Worm (Caenorhabditis elegans): ENCODE data around the gene aagr-2.

The aagr-2 gene

DNA sequence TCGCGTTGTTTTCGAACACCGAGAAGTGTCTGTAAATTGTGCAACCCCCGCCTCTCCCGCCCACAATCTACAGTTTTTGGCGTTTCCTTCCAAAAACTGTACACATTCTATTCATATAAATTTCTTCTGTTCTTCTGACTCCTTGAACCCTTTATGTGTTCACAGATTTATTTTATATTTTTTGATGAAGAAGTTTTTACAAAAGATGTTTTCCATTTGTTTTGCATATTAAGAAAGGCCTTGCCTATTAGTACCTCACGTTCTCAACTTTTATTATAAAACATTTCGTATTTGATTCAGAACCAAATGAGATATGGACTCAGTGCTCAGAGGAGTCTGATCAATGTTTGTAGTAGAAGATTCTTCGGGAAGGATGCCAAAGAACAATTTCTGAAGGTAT is 28.2 kb upstream of the aagr-2 start, which contains the start of gene ndx-3:
Gene ndx-3 (plus strand): TSS at position 301 of the 400 bp plus-strand sequence.
- TF ChIP-seq ztf-23 (GFP tag; IDR thresholded peaks at IDR 0.05), result no peak
- TF ChIP-seq klf-2 (GFP tag; conservative IDR thresholded peaks at IDR 0.05), result no peak
- no peak for TF ChIP-seq ztf-29 (GFP tag; IDR thresholded peaks at IDR 0.05)
- TF ChIP-seq tab-1 (GFP tag; IDR thresholded peaks at IDR 0.05), result no peak
- TF ChIP-seq T22C8.4 (GFP tag; IDR thresholded peaks at IDR 0.05), result no peak
- no peak for TF ChIP-seq flt-1 (GFP tag; IDR thresholded peaks at IDR 0.05)
- TF ChIP-seq med-1 (GFP tag; optimal IDR thresholded peaks at IDR 0.05; ENCODE audit: insufficient read depth), result no peak
- no peak for TF ChIP-seq cog-1 (tag; optimal IDR thresholded peaks at IDR 0.05)
- TF ChIP-seq ref-1 (GFP tag; conservative IDR thresholded peaks at IDR 0.05), result no peak

DNA sequence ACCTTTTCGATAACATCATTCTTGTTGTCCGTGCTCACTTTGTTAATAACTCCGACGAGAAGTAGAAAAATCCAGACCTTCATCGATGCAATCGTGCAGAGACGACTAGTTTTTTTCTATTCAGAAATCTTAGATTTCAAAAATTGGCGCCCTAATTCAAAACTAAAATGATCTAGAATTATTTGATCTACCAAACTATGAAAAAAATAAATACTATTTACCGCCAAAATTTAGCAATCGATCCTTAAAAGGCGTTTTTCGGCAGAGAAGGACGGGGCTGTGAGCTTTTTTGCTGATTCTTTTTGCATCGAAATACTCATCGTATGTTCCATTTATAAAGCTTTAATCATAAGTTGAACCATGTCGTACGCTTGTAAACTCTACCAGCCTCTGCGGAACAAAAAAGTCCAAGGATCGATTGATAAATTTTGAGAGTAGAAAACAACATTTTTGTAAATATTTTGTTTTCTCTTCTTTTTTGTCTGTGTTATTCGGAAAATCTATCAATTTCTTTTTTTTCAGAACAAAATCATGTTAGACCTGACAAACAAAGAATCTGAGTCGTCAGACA is 24.4 kb upstream of the aagr-2 start, which contains the start of the genes try-1 and zyg-12:
Gene try-1 (minus strand): TSS at position 148 of the 571 bp plus-strand sequence.
Gene zyg-12 (plus strand): TSS at position 521 of the 571 bp plus-strand sequence.
- TF ChIP-seq ref-1 (GFP tag; conservative IDR thresholded peaks at IDR 0.05), result no peak

DNA sequence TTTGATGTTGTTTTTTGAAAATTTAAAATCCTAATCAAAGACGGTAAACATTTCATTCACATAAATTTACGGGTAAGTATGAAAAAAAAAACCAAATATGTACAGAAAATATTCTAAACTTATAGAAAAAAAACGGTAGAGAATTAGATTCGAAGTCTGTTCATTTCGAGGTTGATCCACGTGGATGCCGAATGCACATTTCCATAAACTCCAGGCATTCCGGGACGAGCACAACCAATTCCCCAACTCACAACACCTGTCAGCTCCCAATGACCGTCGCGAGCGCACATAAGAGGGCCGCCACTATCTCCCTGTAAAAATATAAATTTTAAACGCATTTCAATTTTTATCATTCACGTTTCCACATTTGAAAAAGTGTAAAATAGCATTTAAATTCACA is 23.1 kb upstream of the aagr-2 start:
- no peak for TF ChIP-seq T22C8.4 (GFP tag; IDR thresholded peaks at IDR 0.05)
- 0 out of 2 replicates have a peak, but pooled peaks have one; percentile 15 for TF ChIP-seq ztf-23 (GFP tag; IDR thresholded peaks at IDR 0.05)
- TF ChIP-seq flt-1 (GFP tag; IDR thresholded peaks at IDR 0.05), result no peak

DNA sequence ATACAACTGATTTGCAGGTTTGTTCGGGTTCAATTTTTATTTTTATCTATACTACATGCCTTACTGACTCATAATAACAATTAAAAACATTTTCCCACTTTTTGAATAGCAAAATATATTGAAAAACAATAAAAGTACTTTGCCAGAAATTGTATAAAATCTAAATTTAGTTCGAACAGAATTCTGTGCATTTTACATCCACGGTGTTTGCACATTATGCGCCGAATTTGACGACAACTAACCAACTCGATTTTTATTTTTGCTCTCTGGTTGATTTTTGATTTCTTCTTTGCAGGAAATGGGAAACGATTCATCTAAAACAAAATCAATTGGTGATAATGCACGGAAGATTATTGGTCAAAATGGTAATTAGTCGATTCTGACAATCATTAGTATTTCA is 21.7 kb upstream of the aagr-2 start:
- TF ChIP-seq flt-1 (GFP tag; IDR thresholded peaks at IDR 0.05) (no peak), ztf-23 (GFP tag; IDR thresholded peaks at IDR 0.05) (no peak), med-1 (GFP tag; optimal IDR thresholded peaks at IDR 0.05; ENCODE audit: insufficient read depth) (no peak), ref-1 (GFP tag; conservative IDR thresholded peaks at IDR 0.05) (no peak), ztf-29 (GFP tag; IDR thresholded peaks at IDR 0.05) (no peak), T22C8.4 (GFP tag; IDR thresholded peaks at IDR 0.05) (no peak), klf-2 (GFP tag; conservative IDR thresholded peaks at IDR 0.05) (no peak), cog-1 (tag; optimal IDR thresholded peaks at IDR 0.05) (no peak), tab-1 (GFP tag; IDR thresholded peaks at IDR 0.05) (no peak)

DNA sequence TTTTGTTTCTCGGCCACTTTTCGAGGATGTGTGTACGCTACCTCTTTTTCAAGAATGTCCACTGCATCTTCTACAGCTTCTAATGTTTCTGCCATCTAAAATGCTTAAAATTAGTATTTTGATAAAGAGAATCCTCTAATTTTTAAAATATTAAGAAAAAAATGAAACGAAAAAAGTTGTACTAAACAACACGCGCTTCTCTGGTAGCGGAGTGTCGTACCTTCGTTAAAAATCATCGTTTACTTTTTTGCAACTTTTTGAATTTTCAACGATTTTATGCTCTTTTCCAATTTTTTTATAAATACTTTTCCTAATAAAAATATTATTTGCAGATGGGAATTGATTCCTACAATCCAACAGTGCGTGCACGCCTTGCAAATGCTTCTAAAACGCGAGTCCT is 20.6 kb upstream of the aagr-2 start, which contains the start of the genes gldi-11 and ZK546.2:
Gene gldi-11 (minus strand): TSS at position 95 of the 400 bp plus-strand sequence.
Gene ZK546.2 (plus strand): TSS at position 333 of the 400 bp plus-strand sequence.
- TF ChIP-seq ztf-29 (GFP tag; IDR thresholded peaks at IDR 0.05) (no peak), T22C8.4 (GFP tag; IDR thresholded peaks at IDR 0.05) (no peak), ref-1 (GFP tag; conservative IDR thresholded peaks at IDR 0.05) (no peak), tab-1 (GFP tag; IDR thresholded peaks at IDR 0.05) (no peak), flt-1 (GFP tag; IDR thresholded peaks at IDR 0.05) (no peak), klf-2 (GFP tag; conservative IDR thresholded peaks at IDR 0.05) (no peak), ztf-23 (GFP tag; IDR thresholded peaks at IDR 0.05) (no peak), med-1 (GFP tag; optimal IDR thresholded peaks at IDR 0.05; ENCODE audit: insufficient read depth) (no peak), cog-1 (tag; optimal IDR thresholded peaks at IDR 0.05) (no peak)

DNA sequence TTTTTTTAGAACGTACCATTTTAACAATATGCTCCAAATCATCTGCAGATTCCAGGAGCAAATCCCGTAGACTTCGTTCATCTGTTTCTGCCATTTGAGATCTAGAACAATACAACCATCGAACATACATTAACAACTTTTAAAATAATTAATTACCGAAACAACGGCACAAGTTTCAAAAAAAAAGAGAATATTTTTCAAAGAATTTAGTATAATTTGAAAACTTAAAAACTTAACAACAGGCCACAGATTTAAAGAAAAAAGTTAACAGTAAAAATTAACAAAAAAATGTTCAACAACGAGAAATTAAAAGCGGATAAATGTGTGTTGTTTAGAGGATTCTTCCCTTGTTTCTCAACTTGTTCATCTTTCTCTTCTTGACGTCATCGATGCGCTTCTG is 18.8 kb upstream of the aagr-2 start, which contains the start of gene mdt-4:
Gene mdt-4 (minus strand): TSS at position 101 of the 400 bp plus-strand sequence.
- TF ChIP-seq ztf-23 (GFP tag; IDR thresholded peaks at IDR 0.05) (no peak), ref-1 (GFP tag; conservative IDR thresholded peaks at IDR 0.05) (no peak), klf-2 (GFP tag; conservative IDR thresholded peaks at IDR 0.05) (no peak), T22C8.4 (GFP tag; IDR thresholded peaks at IDR 0.05) (no peak), ztf-29 (GFP tag; IDR thresholded peaks at IDR 0.05) (no peak), tab-1 (GFP tag; IDR thresholded peaks at IDR 0.05) (no peak), flt-1 (GFP tag; IDR thresholded peaks at IDR 0.05) (no peak), med-1 (GFP tag; optimal IDR thresholded peaks at IDR 0.05; ENCODE audit: insufficient read depth) (no peak), cog-1 (tag; optimal IDR thresholded peaks at IDR 0.05) (no peak)

DNA sequence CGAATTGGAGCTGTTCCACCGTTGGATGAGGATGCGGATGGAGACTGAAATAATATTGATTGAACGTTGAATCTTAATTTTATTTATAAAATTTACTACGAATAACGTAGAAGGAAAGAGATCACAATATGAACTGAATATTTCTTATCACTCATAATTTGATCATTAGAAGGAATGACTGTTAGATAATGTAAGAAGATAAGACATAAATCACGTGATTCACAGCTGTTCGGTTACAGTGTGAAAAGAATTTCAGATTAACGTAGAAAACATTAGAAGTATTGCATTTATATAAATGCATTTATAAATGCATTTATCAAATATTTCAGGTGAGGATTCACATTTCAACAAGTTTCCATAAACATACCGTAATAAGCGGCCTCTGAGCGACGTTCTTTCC is 17.8 kb upstream of the aagr-2 start:
- no peak for TF ChIP-seq T22C8.4 (GFP tag; IDR thresholded peaks at IDR 0.05)
- TF ChIP-seq ztf-23 (GFP tag; IDR thresholded peaks at IDR 0.05), result no peak
- no peak for TF ChIP-seq cog-1 (tag; optimal IDR thresholded peaks at IDR 0.05)
- no peak for TF ChIP-seq tab-1 (GFP tag; IDR thresholded peaks at IDR 0.05)
- TF ChIP-seq med-1 (GFP tag; optimal IDR thresholded peaks at IDR 0.05; ENCODE audit: insufficient read depth), result no peak
- TF ChIP-seq flt-1 (GFP tag; IDR thresholded peaks at IDR 0.05), result no peak
- TF ChIP-seq ref-1 (GFP tag; conservative IDR thresholded peaks at IDR 0.05), result no peak
- no peak for TF ChIP-seq klf-2 (GFP tag; conservative IDR thresholded peaks at IDR 0.05)
- no peak for TF ChIP-seq ztf-29 (GFP tag; IDR thresholded peaks at IDR 0.05)

DNA sequence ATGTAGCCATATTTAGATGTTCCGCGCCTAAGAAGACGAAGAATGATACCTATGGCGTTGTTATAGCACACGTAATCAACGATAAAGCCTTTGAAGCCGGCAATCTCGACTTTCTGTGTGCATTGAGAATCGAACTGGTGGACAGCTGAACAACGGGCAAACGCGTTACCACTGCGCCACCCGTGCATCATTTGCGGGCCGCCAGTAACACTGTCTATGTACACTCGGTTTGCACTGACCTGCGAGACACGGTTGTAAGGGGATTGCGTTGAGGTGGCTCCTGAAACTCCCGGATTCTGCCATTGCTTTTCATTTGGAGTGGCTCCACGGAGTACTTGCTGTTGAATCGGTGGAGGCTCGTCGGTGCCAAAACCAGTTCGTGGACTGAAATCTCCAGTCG is 17.3 kb upstream of the aagr-2 start:
- TF ChIP-seq tab-1 (GFP tag; IDR thresholded peaks at IDR 0.05) (peak; percentile 88), med-1 (GFP tag; optimal IDR thresholded peaks at IDR 0.05; ENCODE audit: insufficient read depth) (peak; percentile 27), ztf-23 (GFP tag; IDR thresholded peaks at IDR 0.05) (peak; percentile 80), cog-1 (tag; optimal IDR thresholded peaks at IDR 0.05) (peak; percentile 71), klf-2 (GFP tag; conservative IDR thresholded peaks at IDR 0.05) (peak; percentile 51; the same call in 1 of the 2 replicates), ref-1 (GFP tag; conservative IDR thresholded peaks at IDR 0.05) (peak; percentile 66), flt-1 (GFP tag; IDR thresholded peaks at IDR 0.05) (peak; percentile 93), ztf-29 (GFP tag; IDR thresholded peaks at IDR 0.05) (peak; percentile 90), T22C8.4 (GFP tag; IDR thresholded peaks at IDR 0.05) (peak; percentile 42)

DNA sequence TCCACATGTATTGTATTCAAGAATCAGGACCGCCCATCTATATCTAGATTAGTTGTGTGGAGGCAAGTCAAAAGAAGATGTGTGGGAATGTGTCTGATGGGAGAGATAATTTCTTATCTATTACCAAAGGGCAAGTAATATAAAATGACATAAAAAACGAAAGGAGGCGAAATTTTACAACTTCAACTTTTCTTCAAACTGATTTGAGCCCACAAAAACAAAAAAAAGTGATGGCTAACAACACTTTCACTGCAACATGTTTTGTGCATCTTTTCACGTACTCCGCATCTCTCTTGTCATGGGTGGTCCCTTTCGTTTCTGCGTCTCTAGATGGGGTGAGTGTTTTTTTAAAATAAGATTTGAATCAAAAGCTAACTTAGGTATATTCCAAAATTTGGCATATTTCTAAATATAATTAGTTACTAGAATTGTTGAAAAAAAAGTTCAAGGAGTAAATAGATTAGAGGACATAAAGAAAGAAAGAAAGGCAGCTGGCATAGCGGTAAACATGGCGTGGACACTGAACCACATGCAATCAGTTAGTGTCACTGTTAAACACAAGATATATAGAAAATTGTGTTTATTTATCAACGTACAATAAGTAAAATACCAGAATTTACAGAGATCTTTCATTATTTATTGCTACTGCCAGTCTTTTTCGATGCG is 16.6 kb upstream of the aagr-2 start, which contains the start of gene ZK546.19:
Gene ZK546.19 (plus strand): TSS at position 186 of the 666 bp plus-strand sequence.
- no peak for TF ChIP-seq T22C8.4 (GFP tag; IDR thresholded peaks at IDR 0.05)
- TF ChIP-seq med-1 (GFP tag; optimal IDR thresholded peaks at IDR 0.05; ENCODE audit: insufficient read depth), result no peak
- TF ChIP-seq ztf-29 (GFP tag; IDR thresholded peaks at IDR 0.05), result no peak
- no peak for TF ChIP-seq ref-1 (GFP tag; conservative IDR thresholded peaks at IDR 0.05)
- TF ChIP-seq ztf-23 (GFP tag; IDR thresholded peaks at IDR 0.05), result no peak
- TF ChIP-seq klf-2 (GFP tag; conservative IDR thresholded peaks at IDR 0.05), result no peak

All from whole organism, midembryonic.